Fruit fly (Drosophila melanogaster): ENCODE measurements around the gene CG42716.

The CG42716 gene

DNA sequence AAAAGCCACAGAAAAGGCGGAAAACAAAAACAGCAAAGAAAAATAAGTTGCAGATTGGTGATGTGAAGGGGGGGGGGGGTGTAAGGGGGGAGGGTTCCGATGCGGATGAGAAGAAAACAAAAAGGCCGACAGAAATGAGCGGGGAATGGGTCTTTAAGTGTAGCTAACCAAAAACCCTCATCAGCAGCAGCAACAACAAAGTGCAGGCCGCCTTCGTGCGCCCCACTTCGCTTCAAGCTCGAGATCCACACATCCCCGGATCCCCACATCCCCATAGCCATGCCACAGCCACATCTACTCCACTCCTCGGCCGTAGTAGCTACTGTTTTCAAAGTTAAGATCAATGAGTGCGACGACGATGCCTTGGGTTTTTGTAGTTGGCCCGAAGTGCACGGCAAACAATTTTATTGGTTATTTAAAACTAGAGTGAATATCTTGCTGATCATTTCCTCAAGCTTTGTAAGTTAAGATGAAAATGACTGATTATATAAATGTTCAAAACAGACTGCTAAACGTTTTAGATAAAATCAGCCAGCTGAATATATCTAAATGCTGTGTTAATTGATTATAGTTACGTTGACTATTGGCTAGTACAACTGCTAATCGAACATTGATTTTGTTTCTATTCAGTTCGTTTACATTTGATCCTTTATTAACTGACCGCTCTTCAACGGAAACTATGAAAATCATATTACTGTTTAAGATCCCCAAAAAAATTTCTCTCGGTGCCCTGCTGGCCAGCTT is 9.1 kb upstream of the CG42716 start:
- TF ChIP-seq Sp1 (GFP tag; optimal IDR thresholded peaks at IDR 0.05) (peak; percentile 70), Dif (GFP tag; optimal IDR thresholded peaks at IDR 0.05; ENCODE audit: partially characterized antibody) (no peak), sage (GFP tag; optimal IDR thresholded peaks at IDR 0.05) (no peak), h (GFP tag; optimal IDR thresholded peaks at IDR 0.05) (peak; percentile 65), dmrt93B (GFP tag; optimal IDR thresholded peaks at IDR 0.05) (peak; percentile 59), fru (GFP tag; optimal IDR thresholded peaks at IDR 0.05) (peak; percentile 72), woc (GFP tag; optimal IDR thresholded peaks at IDR 0.05) (peak; percentile 71), Abd-B (GFP tag; optimal IDR thresholded peaks at IDR 0.05) (no peak), jim (GFP tag; optimal IDR thresholded peaks at IDR 0.05) (no peak), CG9705 (GFP tag; optimal IDR thresholded peaks at IDR 0.05) (peak; percentile 47), Vsx2 (GFP tag; optimal IDR thresholded peaks at IDR 0.05; ENCODE audit: partially characterized antibody) (no peak), lola (GFP tag; optimal IDR thresholded peaks at IDR 0.05) (no peak), brk (GFP tag; optimal IDR thresholded peaks at IDR 0.05) (no peak), Jra (GFP tag; optimal IDR thresholded peaks at IDR 0.05) (no peak), Myc (optimal IDR thresholded peaks at IDR 0.05) (no peak), rgr (GFP tag; optimal IDR thresholded peaks at IDR 0.05) (peak; percentile 38), CG32264 (GFP tag; optimal IDR thresholded peaks at IDR 0.05) (peak; percentile 6), Hr83 (GFP tag; optimal IDR thresholded peaks at IDR 0.05; ENCODE audit: poor library complexity, severe bottlenecking) (no peak), usp (GFP tag; optimal IDR thresholded peaks at IDR 0.05) (no peak), Hnf4 (GFP tag; optimal IDR thresholded peaks at IDR 0.05) (peak; percentile 27), ey (GFP tag; optimal IDR thresholded peaks at IDR 0.05) (peak; percentile 66), OdsH (GFP tag; optimal IDR thresholded peaks at IDR 0.05) (peak; percentile 62), dl (GFP tag; optimal IDR thresholded peaks at IDR 0.05; ENCODE audit: insufficient read depth in 1 of 2, partially characterized antibody in 2 of 2) (no peak), psq (GFP tag; optimal IDR thresholded peaks at IDR 0.05) (peak; percentile 69), sv (GFP tag; optimal IDR thresholded peaks at IDR 0.05) (no peak), Rel (GFP tag; optimal IDR thresholded peaks at IDR 0.05) (no peak), Rel (tag; optimal IDR thresholded peaks at IDR 0.05) (no peak), HLH106 (tag; optimal IDR thresholded peaks at IDR 0.05) (peak; percentile 61), CrebA (GFP tag; optimal IDR thresholded peaks at IDR 0.05; ENCODE audit: borderline replicate concordance) (no peak), Mio (GFP tag; optimal IDR thresholded peaks at IDR 0.05) (no peak), Hr78 (GFP tag; optimal IDR thresholded peaks at IDR 0.05) (no peak), br (GFP tag; optimal IDR thresholded peaks at IDR 0.05) (peak; percentile 62), foxo (GFP tag; optimal IDR thresholded peaks at IDR 0.05) (peak in 1 of 2 experiments; percentile 69), N (GFP tag; optimal IDR thresholded peaks at IDR 0.05) (no peak), GATAd (GFP tag; optimal IDR thresholded peaks at IDR 0.05) (no peak), dsf (GFP tag; optimal IDR thresholded peaks at IDR 0.05; ENCODE audit: borderline replicate concordance) (no peak), tai (GFP tag; optimal IDR thresholded peaks at IDR 0.05) (peak; percentile 41), pan (optimal IDR thresholded peaks at IDR 0.05) (no peak), Dfd (GFP tag; optimal IDR thresholded peaks at IDR 0.05) (peak; percentile 11)

DNA sequence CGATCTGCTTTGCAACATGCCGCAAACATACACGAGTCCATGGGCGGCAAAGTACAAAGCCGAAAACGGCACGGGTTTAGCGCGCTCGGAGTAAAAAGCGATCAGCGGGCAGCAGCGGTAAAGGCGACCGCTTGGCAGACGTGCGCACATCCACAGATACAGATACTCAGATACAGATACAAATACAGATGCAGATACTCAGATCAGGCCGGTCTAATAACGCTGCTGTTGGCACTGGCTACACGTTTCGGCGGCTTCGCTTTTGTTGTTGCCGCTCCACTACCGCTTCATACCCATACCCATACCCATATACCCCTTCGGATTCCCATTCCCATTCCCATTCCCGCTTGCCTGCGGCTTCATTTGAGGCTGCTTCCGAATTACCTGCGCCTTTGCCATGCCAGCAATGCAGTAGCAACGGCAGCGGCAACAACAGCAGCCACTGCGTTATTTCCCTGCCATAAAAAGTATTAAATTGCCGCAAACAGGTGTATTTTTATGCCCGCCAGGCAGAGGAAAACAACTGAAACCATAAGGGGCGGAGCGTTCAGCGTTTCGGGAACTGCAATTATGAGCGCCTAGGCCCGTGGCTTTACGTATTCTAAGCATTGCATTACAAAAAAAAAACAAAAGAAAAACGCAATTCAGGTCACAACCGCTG is 8.4 kb upstream of the CG42716 start:
- TF ChIP-seq dl (GFP tag; optimal IDR thresholded peaks at IDR 0.05; ENCODE audit: insufficient read depth in 1 of 2, partially characterized antibody in 2 of 2) = no peak

All from whole organism, wandering third instar larva.